Fruit fly (Drosophila melanogaster) whole organism, embryonic: ENCODE results near the gene CG7724.

Source experiments
- Awh ChIP-seq: fragments of 200-800 bp; sonication (Bioruptor generic); IDR thresholded peaks from 2 replicates; pipeline ENCODE4, ENCODE4 v1.3.6; 2022; ENCODE audit warnings: missing biosample characterization, missing genetic modification characterization
- B-H2 ChIP-seq: fragments of 200-800 bp; sonication (Bioruptor generic); optimal IDR thresholded peaks from 2 replicates; lab custom pipeline; 2018; ENCODE audit warnings: missing biosample characterization, mild to moderate bottlenecking, missing genetic modification characterization
- Bdp1 ChIP-seq: fragments of 200-800 bp; sonication (Bioruptor generic); optimal IDR thresholded peaks from 3 replicates; lab custom pipeline; 2016; ENCODE audit warnings: missing biosample characterization, missing genetic modification characterization
- BtbVII ChIP-seq: fragments of 200-800 bp; sonication (Bioruptor generic); optimal IDR thresholded peaks from 3 replicates; lab custom pipeline; 2017; ENCODE audit warnings: missing biosample characterization, mild to moderate bottlenecking, missing genetic modification characterization
- CG12071 ChIP-seq: fragments of 200-800 bp; sonication (Bioruptor generic); optimal IDR thresholded peaks from 3 replicates; lab custom pipeline; 2018; ENCODE audit warnings: missing biosample characterization, mild to moderate bottlenecking, missing genetic modification characterization
- CG15601 ChIP-seq: fragments of 200-800 bp; sonication (Bioruptor generic); optimal IDR thresholded peaks from 3 replicates; lab custom pipeline; 2019; ENCODE audit warnings: missing biosample characterization, mild to moderate bottlenecking, missing genetic modification characterization, moderate library complexity
- CG17186 ChIP-seq: fragments of 200-800 bp; sonication (Bioruptor generic); optimal IDR thresholded peaks from 3 replicates; lab custom pipeline; 2017; ENCODE audit warnings: missing biosample characterization, missing genetic modification reagents, missing genetic modification characterization
- CG17361 ChIP-seq: fragments of 200-800 bp; sonication (Bioruptor generic); IDR thresholded peaks from 3 replicates; pipeline ENCODE4 v1.3.6; 2022; ENCODE audit warnings: missing biosample characterization, missing genetic modification characterization
- CG2199 ChIP-seq: fragments of 200-800 bp; sonication (Bioruptor generic); IDR thresholded peaks from 3 replicates; pipeline ENCODE4 v1.3.6; 2022; ENCODE audit warnings: missing biosample characterization, missing genetic modification characterization
- CG3407 ChIP-seq: fragments of 200-800 bp; sonication (Bioruptor generic); optimal IDR thresholded peaks from 2 replicates; lab custom pipeline; 2018; ENCODE audit warnings: missing biosample characterization, mild to moderate bottlenecking, missing genetic modification characterization
- CG4360 ChIP-seq: fragments of 200-800 bp; sonication (Bioruptor generic); IDR thresholded peaks from 2 replicates; pipeline ENCODE4 v1.3.6; 2022; ENCODE audit warnings: missing biosample characterization, missing genetic modification characterization
- CG5245 ChIP-seq: fragments of 200-800 bp; sonication (Bioruptor generic); optimal IDR thresholded peaks from 3 replicates; lab custom pipeline; 2016; ENCODE audit warnings: missing biosample characterization, missing genetic modification characterization
- CG6813 ChIP-seq: fragments of 200-800 bp; sonication (Bioruptor generic); optimal IDR thresholded peaks from 2 replicates; lab custom pipeline; 2017; ENCODE audit warnings: missing biosample characterization, missing genetic modification characterization, mild to moderate bottlenecking, moderate library complexity, missing genetic modification reagents
- CG8089 ChIP-seq: fragments of 200-800 bp; sonication (Bioruptor generic); optimal IDR thresholded peaks from 3 replicates; lab custom pipeline; 2016; ENCODE audit warnings: missing biosample characterization, missing genetic modification characterization
- CG8765 ChIP-seq: fragments of 200-800 bp; sonication (Bioruptor generic); IDR thresholded peaks from 2 replicates; pipeline ENCODE4 v1.3.6; 2022; ENCODE audit warnings: missing biosample characterization, missing genetic modification characterization
- CG9609 ChIP-seq: fragments of 200-800 bp; sonication (Bioruptor generic); optimal IDR thresholded peaks from 3 replicates; lab custom pipeline; 2016; ENCODE audit warnings: missing biosample characterization, missing genetic modification characterization
- CG9876 ChIP-seq: fragments of 200-800 bp; sonication (Bioruptor generic); optimal IDR thresholded peaks from 2 replicates; lab custom pipeline; 2016; ENCODE audit warnings: missing biosample characterization, missing genetic modification characterization
- CG9932 ChIP-seq: fragments of 200-800 bp; sonication (Bioruptor generic); IDR thresholded peaks from 2 replicates; pipeline ENCODE4 v1.3.6; 2022; ENCODE audit warnings: missing biosample characterization, missing genetic modification characterization
- Camta ChIP-seq: fragments of 200-800 bp; sonication (Bioruptor generic); optimal IDR thresholded peaks from 2 replicates; lab custom pipeline; 2016; ENCODE audit warnings: missing biosample characterization, missing genetic modification characterization
- CrebB ChIP-seq: fragments of 200-800 bp; sonication (Bioruptor generic); optimal IDR thresholded peaks from 3 replicates; lab custom pipeline; 2018; ENCODE audit warnings: missing biosample characterization, mild to moderate bottlenecking, missing genetic modification characterization
- Dp ChIP-seq: fragments of 200-800 bp; sonication (Bioruptor generic); optimal IDR thresholded peaks from 2 replicates; lab custom pipeline; 2018; ENCODE audit warnings: missing biosample characterization, mild to moderate bottlenecking, missing genetic modification characterization, moderate library complexity
- E2f1 ChIP-seq: fragments of 200-800 bp; sonication (Bioruptor generic); IDR thresholded peaks from 2 replicates; pipeline ENCODE4 v1.3.6; 2022; ENCODE audit warnings: missing biosample characterization, missing genetic modification characterization
- Fer1 ChIP-seq: fragments of 200-800 bp; sonication (Bioruptor generic); optimal IDR thresholded peaks from 2 replicates; lab custom pipeline; 2017; ENCODE audit warnings: missing biosample characterization, mild to moderate bottlenecking, missing genetic modification characterization
- Hr78 ChIP-seq, 2 experiments: fragments of 200-800 bp in 1 of 2; fragments of >200 bp in 1 of 2; sonication (Bioruptor generic) in 1 of 2; optimal IDR thresholded peaks; 2 replicates each; lab custom pipeline; 2017 to 2019; ENCODE audit warnings: missing biosample characterization in 2 of 2, missing genetic modification characterization in 2 of 2, mild to moderate bottlenecking in 1 of 2, moderate library complexity in 1 of 2
- NC2β ChIP-seq: fragments of 200-800 bp; sonication (Bioruptor generic); optimal IDR thresholded peaks from 2 replicates; lab custom pipeline; 2016; ENCODE audit warnings: missing biosample characterization, missing genetic modification characterization
- Oaz ChIP-seq: fragments of 200-800 bp; sonication (Bioruptor generic); IDR thresholded peaks from 2 replicates; pipeline ENCODE4 v1.3.6; 2022; ENCODE audit warnings: missing biosample characterization, missing genetic modification characterization
- Sry-β ChIP-seq: fragments of 200-800 bp; sonication (Bioruptor generic); optimal IDR thresholded peaks from 2 replicates; lab custom pipeline; 2018; ENCODE audit warnings: missing biosample characterization, mild to moderate bottlenecking, missing genetic modification characterization, moderate library complexity
- YL-1 ChIP-seq: fragments of 200-800 bp; sonication (Bioruptor generic); optimal IDR thresholded peaks from 3 replicates; lab custom pipeline; 2017; ENCODE audit warnings: missing biosample characterization, mild to moderate bottlenecking, missing genetic modification characterization
- amos ChIP-seq: fragments of 200-800 bp; sonication (Bioruptor generic); IDR thresholded peaks from 2 replicates; pipeline ENCODE4 v1.3.6; 2022; ENCODE audit warnings: missing biosample characterization, missing genetic modification characterization; ENCODE audit not compliant: partially characterized antibody
- cwo ChIP-seq: fragments of 200-800 bp; sonication (Bioruptor generic); optimal IDR thresholded peaks from 3 replicates; lab custom pipeline; 2017; ENCODE audit warnings: missing biosample characterization, missing genetic modification characterization, mild to moderate bottlenecking, moderate library complexity, missing genetic modification reagents
- da ChIP-seq: fragments of 200-800 bp; sonication (Bioruptor generic); optimal IDR thresholded peaks from 2 replicates; lab custom pipeline; 2016; ENCODE audit warnings: missing biosample characterization, missing genetic modification characterization
- danr ChIP-seq: fragments of 200-800 bp; sonication (Bioruptor generic); IDR thresholded peaks from 2 replicates; pipeline ENCODE4 v1.3.6; 2022; ENCODE audit warnings: missing biosample characterization, missing genetic modification characterization
- jumu ChIP-seq: fragments of 200-800 bp; sonication (Bioruptor generic); optimal IDR thresholded peaks from 3 replicates; lab custom pipeline; 2016; ENCODE audit warnings: missing biosample characterization, missing genetic modification characterization
- lab ChIP-seq: fragments of 200-800 bp; sonication (Bioruptor generic); optimal IDR thresholded peaks from 3 replicates; lab custom pipeline; 2017; ENCODE audit warnings: missing biosample characterization, missing genetic modification characterization, mild to moderate bottlenecking, moderate library complexity, missing genetic modification reagents
- lola ChIP-seq, 3 experiments: fragments of >200 bp in 2 of 3; fragments of 200-800 bp in 1 of 3; sonication (Bioruptor generic) in 1 of 3; optimal IDR thresholded peaks; 2 replicates each; lab custom pipeline; 2017 to 2019; ENCODE audit warnings: missing biosample characterization in 3 of 3, missing genetic modification characterization in 3 of 3, mild to moderate bottlenecking in 1 of 3, moderate library complexity in 1 of 3
- mirr ChIP-seq: fragments of 200-800 bp; sonication (Bioruptor generic); optimal IDR thresholded peaks from 3 replicates; lab custom pipeline; 2018; ENCODE audit warnings: missing biosample characterization, mild to moderate bottlenecking, missing genetic modification characterization
- peb ChIP-seq: fragments of 200-800 bp; sonication (Bioruptor generic); IDR thresholded peaks from 2 replicates; pipeline ENCODE4 v1.3.6; 2022; ENCODE audit warnings: missing biosample characterization, missing genetic modification characterization
- sens-2 ChIP-seq: fragments of 200-800 bp; sonication (Bioruptor generic); IDR thresholded peaks from 2 replicates; pipeline ENCODE4 v1.3.6; 2022; ENCODE audit warnings: missing biosample characterization, missing genetic modification characterization
- slbo ChIP-seq: fragments of 200-800 bp; sonication (Bioruptor generic); IDR thresholded peaks from 2 replicates; pipeline ENCODE4 v1.3.6; 2022; ENCODE audit warnings: missing biosample characterization, missing genetic modification characterization
- so ChIP-seq: fragments of 200-800 bp; sonication (Bioruptor generic); IDR thresholded peaks from 3 replicates; pipeline ENCODE4 v1.3.6; 2022; ENCODE audit warnings: missing biosample characterization, missing genetic modification characterization
- sob ChIP-seq: fragments of 200-800 bp; sonication (Bioruptor generic); IDR thresholded peaks from 2 replicates; pipeline ENCODE4 v1.3.6; 2022; ENCODE audit warnings: missing biosample characterization, missing genetic modification characterization
- ssp ChIP-seq: fragments of 200-800 bp; sonication (Bioruptor generic); IDR thresholded peaks from 2 replicates; pipeline ENCODE4 v1.3.6; 2022; ENCODE audit warnings: missing biosample characterization, missing genetic modification characterization
- trh ChIP-seq: fragments of 200-800 bp; sonication (Bioruptor generic); optimal IDR thresholded peaks from 2 replicates; lab custom pipeline; 2016; ENCODE audit warnings: missing biosample characterization, missing genetic modification characterization
- ttk ChIP-seq: fragments of 200-800 bp; sonication (Bioruptor generic); IDR thresholded peaks from 2 replicates; pipeline ENCODE4 v2.1.2; 2022; ENCODE audit warnings: missing biosample characterization, missing genetic modification characterization
- unc-4 ChIP-seq: fragments of 200-800 bp; sonication (Bioruptor generic); IDR thresholded peaks from 2 replicates; pipeline ENCODE4 v1.3.6; 2022; ENCODE audit warnings: missing biosample characterization, missing genetic modification characterization; ENCODE audit not compliant: partially characterized antibody
- vfl ChIP-seq: fragments of 200-800 bp; sonication (Bioruptor generic); optimal IDR thresholded peaks from 2 replicates; lab custom pipeline; 2016; ENCODE audit warnings: missing biosample characterization, missing genetic modification characterization
- wek ChIP-seq: fragments of 200-800 bp; sonication (Bioruptor generic); optimal IDR thresholded peaks from 3 replicates; lab custom pipeline; 2018; ENCODE audit warnings: missing biosample characterization, mild to moderate bottlenecking, missing genetic modification characterization, moderate library complexity
- wor ChIP-seq: fragments of 200-800 bp; sonication (Bioruptor generic); IDR thresholded peaks from 2 replicates; pipeline ENCODE4 v1.3.6; 2022; ENCODE audit warnings: missing biosample characterization, missing genetic modification characterization
- z ChIP-seq: fragments of 200-800 bp; sonication (Bioruptor generic); IDR thresholded peaks from 3 replicates; pipeline ENCODE4 v1.3.6; 2022; ENCODE audit warnings: missing biosample characterization, missing genetic modification characterization
- zen ChIP-seq: fragments of 200-800 bp; sonication (Bioruptor generic); optimal IDR thresholded peaks from 3 replicates; lab custom pipeline; 2018; ENCODE audit warnings: missing biosample characterization, mild to moderate bottlenecking, missing genetic modification characterization, moderate library complexity
- zfh1 ChIP-seq: fragments of 200-800 bp; sonication (Bioruptor generic); IDR thresholded peaks from 3 replicates; pipeline ENCODE4 v1.3.6; 2022; ENCODE audit warnings: missing biosample characterization, missing genetic modification characterization

CG7724 gene

DNA sequence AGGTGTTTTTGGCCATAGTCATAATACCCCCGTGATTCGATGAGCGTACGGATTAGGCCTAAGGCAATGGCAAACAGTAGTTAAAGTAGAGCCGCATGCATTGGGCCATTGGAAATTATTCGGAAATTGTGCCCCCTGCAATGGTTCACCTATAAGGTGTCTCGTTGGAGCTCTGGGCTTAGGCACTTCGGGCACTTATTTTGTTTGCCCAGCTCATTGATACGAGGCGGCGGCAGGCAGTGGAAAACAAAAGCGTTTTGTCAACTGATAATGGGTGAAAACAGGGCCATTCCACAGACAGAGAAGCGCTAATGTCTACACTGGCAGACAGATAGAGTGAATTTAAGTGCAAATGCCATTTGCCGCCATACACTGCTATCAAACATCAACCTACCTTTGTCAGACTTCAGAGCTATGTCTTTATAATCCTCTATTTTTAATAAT is 49.1 kb upstream of the CG7724 start (continued):
- TF ChIP-seq da (GFP tag; lab: Kevin White, UChicago) (no peak), Hr78 (GFP tag; optimal IDR thresholded peaks at IDR 0.05; lab: Kevin White, UChicago) (peak in 1 of 2 experiments; percentile 35), mirr (GFP tag; lab: Kevin White, UChicago) (peak; percentile 66), NC2β (no peak), CG9876 (no peak), Dp (GFP tag; lab: Kevin White, UChicago) (no peak), CG17186 (GFP tag; lab: Kevin White, UChicago) (no peak), trh (GFP tag; lab: Kevin White, UChicago) (no peak), CG17361 (GFP tag; lab: Robert Waterston, UW) (0 out of 3 replicates have a peak, but pooled peaks have one; percentile 6), vfl (GFP tag; lab: Kevin White, UChicago) (no peak), lola (GFP tag; optimal IDR thresholded peaks at IDR 0.05; lab: Kevin White, UChicago) (no peak), wek (GFP tag; lab: Kevin White, UChicago) (peak; percentile 9), YL-1 (GFP tag; lab: Kevin White, UChicago) (no peak), CrebB (tag; lab: Kevin White, UChicago) (no peak), Sry-β (no peak), slbo (peak; percentile 53), zen (tag; lab: Kevin White, UChicago) (no peak), CG6813 (peak; percentile 15), CG3407 (no peak), unc-4 (GFP tag; lab: Robert Waterston, UW) (no peak), ssp (GFP tag; lab: Robert Waterston, UW) (0 out of 2 replicates have a peak, but pooled peaks have one; percentile 11), ttk (peak; percentile 24; the same call in 1 of the 2 replicates), jumu (no peak), Oaz (GFP tag; lab: Robert Waterston, UW) (no peak), danr (GFP tag; lab: Robert Waterston, UW) (0 out of 2 replicates have a peak, but pooled peaks have one; percentile 19), Awh (no peak), amos (GFP tag; lab: Robert Waterston, UW) (no peak), CG5245 (no peak), CG12071 (GFP tag; lab: Kevin White, UChicago) (peak; percentile 34), CG8089 (no peak), lab (GFP tag; lab: Kevin White, UChicago) (peak; percentile 59), peb (GFP tag; lab: Robert Waterston, UW) (no peak), zfh1 (GFP tag; lab: Robert Waterston, UW) (0 out of 3 replicates have a peak, but pooled peaks have one; percentile 21), Fer1 (GFP tag; lab: Kevin White, UChicago) (peak; percentile 9), CG9932 (peak; percentile 50), CG9609 (GFP tag; lab: Kevin White, UChicago) (no peak), sens-2 (GFP tag; lab: Robert Waterston, UW) (no peak), Bdp1 (GFP tag; lab: Kevin White, UChicago) (peak; percentile 4), CG15601 (tag; lab: Kevin White, UChicago) (no peak), BtbVII (GFP tag; lab: Kevin White, UChicago) (peak; percentile 12), CG4360 (GFP tag; lab: Robert Waterston, UW) (no peak), so (GFP tag; lab: Robert Waterston, UW) (0 out of 3 replicates have a peak, but pooled peaks have one; percentile 41), sob (GFP tag; lab: Robert Waterston, UW) (0 out of 2 replicates have a peak, but pooled peaks have one; percentile 43), wor (GFP tag; lab: Robert Waterston, UW) (peak; percentile 17; the same call in 1 of the 2 replicates), cwo (peak; percentile 20), E2f1 (GFP tag; lab: Robert Waterston, UW) (no peak), Camta (GFP tag; lab: Kevin White, UChicago) (no peak), CG8765 (GFP tag; lab: Robert Waterston, UW) (no peak), CG2199 (no peak), z (GFP tag; lab: Robert Waterston, UW) (0 out of 3 replicates have a peak, but pooled peaks have one; percentile 50), B-H2 (GFP tag; lab: Kevin White, UChicago) (peak; percentile 39)
